Worm (Caenorhabditis elegans): Measurements from ENCODE around the gene K08H2.4.

K08H2.4 gene

ce11 chrX:13221357-13221756 is 16.9 kb upstream of the K08H2.4 start, which contains the start of gene asp-4:
asp-4 (minus strand) TSS chrX:13221462.
- TF ChIP-seq ceh-16 (tag; optimal IDR thresholded peaks at IDR 0.05) (no peak), nhr-237 (tag; optimal IDR thresholded peaks at IDR 0.05) (no peak), elt-2 (tag; optimal IDR thresholded peaks at IDR 0.05) (peak; percentile 31)

- no peak for TF ChIP-seq nhr-43 (tag; optimal IDR thresholded peaks at IDR 0.05; ENCODE audit: poor library complexity, severe bottlenecking)
- TF ChIP-seq elt-1 (tag; optimal IDR thresholded peaks at IDR 0.05): no peak
- TF ChIP-seq nhr-12 (tag; optimal IDR thresholded peaks at IDR 0.05): no peak
- no peak for TF ChIP-seq elt-2 (tag; optimal IDR thresholded peaks at IDR 0.05)
- TF ChIP-seq nfya-1 (tag; optimal IDR thresholded peaks at IDR 0.05; ENCODE audit: insufficient read depth): no peak
- no peak for TF ChIP-seq nhr-25 (tag; optimal IDR thresholded peaks at IDR 0.05)
- no peak for TF ChIP-seq ceh-28 (tag; optimal IDR thresholded peaks at IDR 0.05)
- TF ChIP-seq nhr-11 (tag; optimal IDR thresholded peaks at IDR 0.05): no peak
- TF ChIP-seq ceh-16 (tag; optimal IDR thresholded peaks at IDR 0.05): no peak
- TF ChIP-seq eor-1 (tag; optimal IDR thresholded peaks at IDR 0.05): no peak
- no peak for TF ChIP-seq fkh-2 (tag; optimal IDR thresholded peaks at IDR 0.05)
- no peak for TF ChIP-seq lin-15B (tag; optimal IDR thresholded peaks at IDR 0.05)
- TF ChIP-seq pha-4 (tag; optimal IDR thresholded peaks at IDR 0.05): no peak
- no peak for TF ChIP-seq nhr-76 (tag; optimal IDR thresholded peaks at IDR 0.05)
- no peak for TF ChIP-seq lin-39 (tag; optimal IDR thresholded peaks at IDR 0.05)
- TF ChIP-seq egl-27 (tag; optimal IDR thresholded peaks at IDR 0.05): no peak
- TF ChIP-seq snpc-4 (tag; optimal IDR thresholded peaks at IDR 0.05): no peak
- no peak for TF ChIP-seq nhr-67 (tag; optimal IDR thresholded peaks at IDR 0.05)
These were observed 14.9 kb upstream of the K08H2.4 start, which contains the start of gene skr-20 for ce11 chrX:13223437-13223836. skr-20 (minus strand) TSS chrX:13223537.

- TF ChIP-seq lin-15B (tag; optimal IDR thresholded peaks at IDR 0.05) (no peak), nhr-23 (tag; optimal IDR thresholded peaks at IDR 0.05) (no peak), egl-27 (tag; optimal IDR thresholded peaks at IDR 0.05) (no peak), nhr-12 (tag; optimal IDR thresholded peaks at IDR 0.05) (no peak)
These were observed 13.7 kb upstream of the K08H2.4 start, which contains the start of gene skr-19 for ce11 chrX:13224608-13225007. skr-19 (minus strand) TSS chrX:13224708.

- TF ChIP-seq ceh-28 (tag; optimal IDR thresholded peaks at IDR 0.05): peak; percentile 3
- TF ChIP-seq egl-5 (tag; optimal IDR thresholded peaks at IDR 0.05): no peak
- peak; percentile 41 for TF ChIP-seq pha-4 (tag; optimal IDR thresholded peaks at IDR 0.05)
- no peak for TF ChIP-seq lsy-12 (tag; optimal IDR thresholded peaks at IDR 0.05)
- TF ChIP-seq hmg-11 (tag; optimal IDR thresholded peaks at IDR 0.05): peak; percentile 32
- TF ChIP-seq nfya-1 (tag; optimal IDR thresholded peaks at IDR 0.05; ENCODE audit: insufficient read depth): peak; percentile 37
- TF ChIP-seq pqm-1 (tag; optimal IDR thresholded peaks at IDR 0.05): peak; percentile 22
- TF ChIP-seq jun-1 (tag; optimal IDR thresholded peaks at IDR 0.05): peak; percentile 7
- TF ChIP-seq nhr-77 (tag; optimal IDR thresholded peaks at IDR 0.05): no peak
- peak; percentile 39 for TF ChIP-seq lin-39 (tag; optimal IDR thresholded peaks at IDR 0.05)
- TF ChIP-seq elt-2 (tag; optimal IDR thresholded peaks at IDR 0.05): peak; percentile 73
- TF ChIP-seq egl-27 (tag; optimal IDR thresholded peaks at IDR 0.05): no peak
- no peak for TF ChIP-seq ama-1 (optimal IDR thresholded peaks at IDR 0.05)
- peak; percentile 8 for TF ChIP-seq snpc-4 (tag; optimal IDR thresholded peaks at IDR 0.05)
These were observed 13.0 kb upstream of the K08H2.4 start for ce11 chrX:13225111-13225905.

ce11 chrX:13226614-13227096 is 11.6 kb upstream of the K08H2.4 start, which contains the start of gene skr-21:
skr-21 (minus strand) TSS chrX:13226664.
- peak; percentile 11 for TF ChIP-seq nhr-25 (tag; optimal IDR thresholded peaks at IDR 0.05)
- no peak for TF ChIP-seq ama-1 (optimal IDR thresholded peaks at IDR 0.05)
- no peak for TF ChIP-seq fos-1 (tag; optimal IDR thresholded peaks at IDR 0.05)
- TF ChIP-seq elt-3 (tag; optimal IDR thresholded peaks at IDR 0.05): no peak
- TF ChIP-seq ceh-28 (tag; optimal IDR thresholded peaks at IDR 0.05): peak; percentile 64
- no peak for TF ChIP-seq unc-39 (tag; optimal IDR thresholded peaks at IDR 0.05)
- TF ChIP-seq sea-2 (GFP tag; optimal IDR thresholded peaks at IDR 0.05): no peak
- TF ChIP-seq elt-2 (tag; optimal IDR thresholded peaks at IDR 0.05): peak; percentile 1

Measured in whole organism, L3 larva.